Worm (Caenorhabditis elegans): Measurements from ENCODE around the gene R08A2.1.

The R08A2.1 gene

DNA sequence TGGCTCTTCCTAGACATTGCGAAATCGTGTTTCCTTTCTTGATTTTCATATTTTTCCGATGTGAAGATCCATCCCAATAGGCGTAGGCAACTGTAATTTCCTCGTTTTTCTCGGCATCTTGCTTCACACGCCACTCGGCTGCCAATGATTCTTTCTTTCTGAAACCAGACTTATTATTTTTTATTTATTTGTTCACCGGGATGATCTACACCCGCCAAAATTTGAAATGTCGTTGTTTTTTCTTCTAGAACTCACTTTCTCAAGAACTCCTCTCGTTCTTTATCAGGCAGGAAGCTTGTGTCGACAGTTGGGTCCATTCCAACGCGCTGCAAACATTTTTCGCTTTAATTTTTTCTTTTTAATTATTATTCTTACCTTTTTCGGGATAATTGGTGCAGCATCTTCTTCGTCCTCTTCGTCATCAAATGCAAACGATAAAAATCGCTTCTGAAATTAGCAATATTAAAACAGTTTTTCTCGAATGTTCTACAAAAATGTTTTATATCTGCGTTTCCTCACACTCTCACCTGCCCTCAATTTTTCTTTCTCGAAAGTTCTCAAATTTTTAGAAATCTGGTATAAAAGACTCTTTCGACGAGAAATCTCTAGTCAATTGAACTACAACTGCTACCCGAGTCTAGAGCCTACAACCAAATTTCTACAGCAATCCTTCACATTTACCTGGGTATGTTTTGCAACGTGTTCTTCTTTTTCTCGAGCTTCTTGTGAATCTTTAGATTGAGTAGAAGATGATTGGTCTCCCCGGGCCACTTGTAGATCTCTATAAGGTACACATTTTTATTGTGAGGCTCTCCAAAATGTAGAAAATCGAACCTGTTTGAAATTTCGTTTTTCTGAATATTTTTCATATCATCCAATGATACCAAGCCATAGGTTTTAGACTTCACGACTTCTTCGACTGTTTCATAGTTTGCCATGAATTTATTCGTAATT lies 34.8 kb downstream of the R08A2.1 start, which contains the start of gene hsp-90:
hsp-90 (plus strand) TSS at position 560 of the 954 bp plus-strand sequence.
- TF ChIP-seq athp-1 (tag; optimal IDR thresholded peaks at IDR 0.05) (no peak), madf-8 (GFP tag; conservative IDR thresholded peaks at IDR 0.05) (peak; percentile 56; the same call in 1 of the 2 replicates), xnd-1 (tag; optimal IDR thresholded peaks at IDR 0.05) (peak; percentile 23), pbrm-1 (GFP tag; IDR thresholded peaks at IDR 0.05) (no peak), zim-3 (tag; optimal IDR thresholded peaks at IDR 0.05) (no peak), snpc-1.3 (tag; optimal IDR thresholded peaks at IDR 0.05; ENCODE audit: insufficient read depth) (no peak), rcor-1 (GFP tag; IDR thresholded peaks at IDR 0.05) (no peak), bed-2 (GFP tag; IDR thresholded peaks at IDR 0.05) (no peak), sea-2 (GFP tag; IDR thresholded peaks at IDR 0.05) (no peak), cebp-1 (GFP tag; IDR thresholded peaks at IDR 0.05) (no peak), cebp-1 (tag; optimal IDR thresholded peaks at IDR 0.05) (peak; percentile 79), B0261.1 (tag; optimal IDR thresholded peaks at IDR 0.05) (no peak), ama-1 (optimal IDR thresholded peaks at IDR 0.05) (peak; percentile 45), ama-1 (GFP tag; optimal IDR thresholded peaks at IDR 0.05) (no peak), aptf-3 (GFP tag; IDR thresholded peaks at IDR 0.05) (no peak), repo-1 (tag; optimal IDR thresholded peaks at IDR 0.05) (no peak), egl-44 (GFP tag; IDR thresholded peaks at IDR 0.05) (no peak), lsy-27 (tag; optimal IDR thresholded peaks at IDR 0.05; ENCODE audit: borderline replicate concordance, insufficient read depth) (no peak), atf-7 (tag; optimal IDR thresholded peaks at IDR 0.05) (no peak), efl-1 (GFP tag; optimal IDR thresholded peaks at IDR 0.05) (peak; percentile 26), ccch-3 (GFP tag; optimal IDR thresholded peaks at IDR 0.05) (no peak), nfyb-1 (GFP tag; IDR thresholded peaks at IDR 0.05) (no peak), ceh-91 (GFP tag; IDR thresholded peaks at IDR 0.05) (no peak), nhr-80 (tag; optimal IDR thresholded peaks at IDR 0.05) (no peak), madf-6 (GFP tag; IDR thresholded peaks at IDR 0.05) (peak; percentile 73), madf-10 (tag; optimal IDR thresholded peaks at IDR 0.05) (no peak), hlh-26 (GFP tag; conservative IDR thresholded peaks at IDR 0.05) (no peak), F23B12.7 (tag; optimal IDR thresholded peaks at IDR 0.05; ENCODE audit: insufficient read depth) (no peak), ztf-3 (GFP tag; optimal IDR thresholded peaks at IDR 0.05) (no peak), ceh-79 (tag; optimal IDR thresholded peaks at IDR 0.05) (no peak), sdz-38 (tag; optimal IDR thresholded peaks at IDR 0.05) (no peak), die-1 (tag; optimal IDR thresholded peaks at IDR 0.05) (no peak), Y79H2A.3 (GFP tag; conservative IDR thresholded peaks at IDR 0.05) (no peak), F22D6.2 (tag; optimal IDR thresholded peaks at IDR 0.05) (no peak), C17E4.6 (GFP tag; IDR thresholded peaks at IDR 0.05) (no peak), hsf-1 (GFP tag; IDR thresholded peaks at IDR 0.05) (peak; percentile 54; the same call in 1 of the 2 replicates), Y53G8AR.9 (GFP tag; conservative IDR thresholded peaks at IDR 0.05) (no peak), rec-8 (tag; optimal IDR thresholded peaks at IDR 0.05) (no peak)

ce11 chrV:14683926-14684325 lies 35.5 kb downstream of the R08A2.1 start:
- TF ChIP-seq F52B5.7 (tag; optimal IDR thresholded peaks at IDR 0.05) (no peak), attf-3 (GFP tag; conservative IDR thresholded peaks at IDR 0.05) (no peak), rec-8 (tag; optimal IDR thresholded peaks at IDR 0.05) (no peak), ztf-26 (tag; optimal IDR thresholded peaks at IDR 0.05) (no peak), F57C9.4 (tag; optimal IDR thresholded peaks at IDR 0.05) (no peak), nhr-90 (tag; optimal IDR thresholded peaks at IDR 0.05) (no peak)

All from whole organism, young adult.